Fruit fly (Drosophila melanogaster) whole organism, embryonic: Measurements from ENCODE around the gene CG7333.

Experiments used
- Aef1 ChIP-seq: fragments of 200-800 bp; sonication (Bioruptor generic); IDR thresholded peaks from 3 replicates; pipeline ENCODE4 v1.3.6; 2022; ENCODE audit warnings: missing biosample characterization, missing genetic modification characterization
- BEAF-32 ChIP-seq: fragments of 200-800 bp; sonication (Bioruptor generic); optimal IDR thresholded peaks from 3 replicates; lab custom pipeline; 2017; ENCODE audit warnings: missing biosample characterization, missing genetic modification characterization, mild to moderate bottlenecking, moderate library complexity, missing genetic modification reagents
- Bdp1 ChIP-seq: fragments of 200-800 bp; sonication (Bioruptor generic); optimal IDR thresholded peaks from 3 replicates; lab custom pipeline; 2016; ENCODE audit warnings: missing biosample characterization, missing genetic modification characterization
- C15 ChIP-seq: fragments of 200-800 bp; sonication (Bioruptor generic); IDR thresholded peaks from 3 replicates; pipeline ENCODE4 v1.3.6; 2022; ENCODE audit warnings: missing biosample characterization, missing genetic modification characterization
- CG10979 ChIP-seq: fragments of 200-800 bp; sonication (Bioruptor generic); optimal IDR thresholded peaks from 2 replicates; lab custom pipeline; 2018; ENCODE audit warnings: missing biosample characterization, mild to moderate bottlenecking, missing genetic modification characterization, moderate library complexity
- CG11456 ChIP-seq: fragments of 200-800 bp; sonication (Bioruptor generic); IDR thresholded peaks from 3 replicates; pipeline ENCODE4 v1.3.6; 2022; ENCODE audit warnings: missing biosample characterization, missing genetic modification characterization
- CG12744 ChIP-seq: fragments of 200-800 bp; sonication (Bioruptor generic); optimal IDR thresholded peaks from 2 replicates; lab custom pipeline; 2016; ENCODE audit warnings: missing biosample characterization, missing genetic modification characterization
- CG15269 ChIP-seq: fragments of 200-800 bp; sonication (Bioruptor generic); optimal IDR thresholded peaks from 2 replicates; lab custom pipeline; 2018; ENCODE audit warnings: missing biosample characterization, mild to moderate bottlenecking, missing genetic modification characterization, moderate library complexity
- CG15601 ChIP-seq: fragments of 200-800 bp; sonication (Bioruptor generic); optimal IDR thresholded peaks from 3 replicates; lab custom pipeline; 2019; ENCODE audit warnings: missing biosample characterization, mild to moderate bottlenecking, missing genetic modification characterization, moderate library complexity
- CG1647 ChIP-seq: fragments of 200-800 bp; sonication (Bioruptor generic); optimal IDR thresholded peaks from 3 replicates; lab custom pipeline; 2016; ENCODE audit warnings: missing biosample characterization, missing genetic modification characterization
- CG16815 ChIP-seq: fragments of 200-800 bp; sonication (Bioruptor generic); optimal IDR thresholded peaks from 3 replicates; lab custom pipeline; 2017; ENCODE audit warnings: missing biosample characterization, mild to moderate bottlenecking, missing genetic modification characterization
- CG17385 ChIP-seq: fragments of 200-800 bp; sonication (Bioruptor generic); optimal IDR thresholded peaks from 3 replicates; lab custom pipeline; 2018; ENCODE audit warnings: missing biosample characterization, mild to moderate bottlenecking, missing genetic modification characterization
- CG18011 ChIP-seq: fragments of 200-800 bp; sonication (Bioruptor generic); optimal IDR thresholded peaks from 2 replicates; lab custom pipeline; 2017; ENCODE audit warnings: missing biosample characterization, missing genetic modification characterization, mild to moderate bottlenecking, moderate library complexity, missing genotype
- CG18262 ChIP-seq: fragments of 200-800 bp; optimal IDR thresholded peaks from 3 replicates; lab custom pipeline; 2019; ENCODE audit warnings: missing biosample characterization, mild to moderate bottlenecking, missing genetic modification characterization, moderate library complexity
- CG2712 ChIP-seq: fragments of 200-800 bp; optimal IDR thresholded peaks from 3 replicates; lab custom pipeline; 2019; ENCODE audit warnings: missing biosample characterization, mild to moderate bottlenecking, missing genetic modification characterization, moderate library complexity
- CG30403 ChIP-seq: fragments of 200-800 bp; sonication (Bioruptor generic); optimal IDR thresholded peaks from 3 replicates; lab custom pipeline; 2016; ENCODE audit warnings: missing biosample characterization, missing genetic modification characterization
- CG3065 ChIP-seq: fragments of 200-800 bp; sonication (Bioruptor generic); optimal IDR thresholded peaks from 2 replicates; lab custom pipeline; 2016; ENCODE audit warnings: missing biosample characterization, missing genetic modification characterization
- CG7372 ChIP-seq: fragments of 200-800 bp; sonication (Bioruptor generic); IDR thresholded peaks from 2 replicates; pipeline ENCODE4 v1.3.6; 2022; ENCODE audit warnings: missing biosample characterization, missing genetic modification characterization
- CHES-1-like ChIP-seq: fragments of 200-800 bp; sonication (Bioruptor generic); optimal IDR thresholded peaks from 2 replicates; lab custom pipeline; 2016; ENCODE audit warnings: missing biosample characterization, missing genetic modification characterization
- CoRest ChIP-seq: fragments of 200-800 bp; sonication (Bioruptor generic); optimal IDR thresholded peaks from 3 replicates; lab custom pipeline; 2018; ENCODE audit warnings: missing biosample characterization, mild to moderate bottlenecking, missing genetic modification characterization, moderate library complexity
- D19B ChIP-seq: fragments of 200-800 bp; sonication (Bioruptor generic); optimal IDR thresholded peaks from 2 replicates; lab custom pipeline; 2017; ENCODE audit warnings: missing biosample characterization, mild to moderate bottlenecking, missing genetic modification characterization
- Dip3 ChIP-seq: fragments of 200-800 bp; sonication (Bioruptor generic); optimal IDR thresholded peaks from 3 replicates; lab custom pipeline; 2016; ENCODE audit warnings: missing biosample characterization, missing genetic modification characterization
- Dp ChIP-seq: fragments of 200-800 bp; sonication (Bioruptor generic); optimal IDR thresholded peaks from 2 replicates; lab custom pipeline; 2018; ENCODE audit warnings: missing biosample characterization, mild to moderate bottlenecking, missing genetic modification characterization, moderate library complexity
- E2f2 ChIP-seq: fragments of 200-800 bp; sonication (Bioruptor generic); IDR thresholded peaks from 2 replicates; pipeline ENCODE4 v1.3.6; 2022; ENCODE audit warnings: missing biosample characterization, missing genetic modification characterization
- Gsc ChIP-seq: fragments of 200-800 bp; sonication (Bioruptor generic); IDR thresholded peaks from 2 replicates; pipeline ENCODE4 v1.3.6; 2022; ENCODE audit warnings: missing biosample characterization, missing genetic modification characterization
- Hr39 ChIP-seq: fragments of >200 bp; optimal IDR thresholded peaks from 2 replicates; lab custom pipeline; 2017
- Med ChIP-seq: fragments of 200-800 bp; sonication (Bioruptor generic); peaks from one replicate; lab custom pipeline; 2016; ENCODE audit warnings: missing biosample characterization, missing genetic modification characterization, mild to moderate bottlenecking, inconsistent platforms, moderate library complexity
- NC2α ChIP-seq: fragments of 200-800 bp; sonication (Bioruptor generic); optimal IDR thresholded peaks from 2 replicates; lab custom pipeline; 2016; ENCODE audit warnings: missing biosample characterization, missing genetic modification characterization
- Xbp1 ChIP-seq: fragments of 200-800 bp; sonication (Bioruptor generic); optimal IDR thresholded peaks from 3 replicates; lab custom pipeline; 2016; ENCODE audit warnings: missing biosample characterization, mild to moderate bottlenecking, missing genetic modification characterization
- ac ChIP-seq: fragments of 200-800 bp; sonication (Bioruptor generic); optimal IDR thresholded peaks from 3 replicates; lab custom pipeline; 2017; ENCODE audit warnings: missing biosample characterization, mild to moderate bottlenecking, missing genetic modification characterization
- cato ChIP-seq: fragments of 200-800 bp; sonication (Bioruptor generic); optimal IDR thresholded peaks from 2 replicates; lab custom pipeline; 2016; ENCODE audit warnings: missing biosample characterization, missing genetic modification characterization, borderline replicate concordance
- chn ChIP-seq: fragments of 200-800 bp; sonication (Bioruptor generic); optimal IDR thresholded peaks from 2 replicates; lab custom pipeline; 2016; ENCODE audit warnings: missing biosample characterization, missing genetic modification characterization
- dati ChIP-seq: fragments of 200-800 bp; sonication (Bioruptor generic); IDR thresholded peaks from 2 replicates; pipeline ENCODE4 v1.3.6; 2022; ENCODE audit warnings: missing biosample characterization, missing genetic modification characterization
- dm ChIP-seq: fragments of 200-800 bp; sonication (Bioruptor generic); optimal IDR thresholded peaks from 3 replicates; lab custom pipeline; 2016; ENCODE audit warnings: missing biosample characterization, missing genetic modification characterization
- fd96Cb ChIP-seq: fragments of 200-800 bp; sonication (Bioruptor generic); optimal IDR thresholded peaks from 2 replicates; lab custom pipeline; 2018; ENCODE audit warnings: missing biosample characterization, mild to moderate bottlenecking, missing genetic modification characterization, moderate library complexity
- gcm ChIP-seq: fragments of 200-800 bp; sonication (Bioruptor generic); optimal IDR thresholded peaks from 2 replicates; lab custom pipeline; 2019; ENCODE audit warnings: missing biosample characterization, mild to moderate bottlenecking, missing genetic modification characterization, moderate library complexity
- lilli ChIP-seq: fragments of 200-800 bp; sonication (Bioruptor generic); optimal IDR thresholded peaks from 3 replicates; lab custom pipeline; 2016; ENCODE audit warnings: missing biosample characterization, missing genetic modification characterization
- nau ChIP-seq: fragments of 200-800 bp; sonication (Bioruptor generic); optimal IDR thresholded peaks from 3 replicates; lab custom pipeline; 2017; ENCODE audit warnings: missing biosample characterization, mild to moderate bottlenecking, missing genetic modification characterization, missing genetic modification reagents
- nerfin-1 ChIP-seq: fragments of 200-800 bp; sonication (Bioruptor generic); optimal IDR thresholded peaks from 3 replicates; lab custom pipeline; 2019; ENCODE audit warnings: missing biosample characterization, mild to moderate bottlenecking, missing genetic modification characterization, moderate library complexity
- nom ChIP-seq: fragments of 200-800 bp; sonication (Bioruptor generic); optimal IDR thresholded peaks from 2 replicates; lab custom pipeline; 2017; ENCODE audit warnings: missing biosample characterization, missing genetic modification characterization, mild to moderate bottlenecking, moderate library complexity, missing genetic modification reagents
- p53 ChIP-seq: fragments of 200-800 bp; sonication (Bioruptor generic); optimal IDR thresholded peaks from 2 replicates; lab custom pipeline; 2016; ENCODE audit warnings: missing biosample characterization, missing genetic modification characterization
- pan ChIP-seq, 4 experiments: fragments of >200 bp in 3 of 4; fragments of 200-800 bp in 1 of 4; sonication (Bioruptor generic) in 1 of 4; optimal IDR thresholded peaks in 3 of 4; IDR thresholded peaks in 1 of 4; 2 replicates each; pipeline versions ENCODE4 v1.3.6 to Lab custom; 2017 to 2022; ENCODE audit warnings: missing biosample characterization in 2 of 4, missing genetic modification characterization in 2 of 4, mixed read lengths in 1 of 4
- pfk ChIP-seq: fragments of 200-800 bp; sonication (Bioruptor generic); optimal IDR thresholded peaks from 2 replicates; lab custom pipeline; 2018; ENCODE audit warnings: missing biosample characterization, mild to moderate bottlenecking, missing genetic modification characterization, moderate library complexity
- pnt ChIP-seq: fragments of 200-800 bp; sonication (Bioruptor generic); optimal IDR thresholded peaks from 3 replicates; lab custom pipeline; 2016; ENCODE audit warnings: missing biosample characterization, missing genetic modification characterization
- sens ChIP-seq: fragments of 200-800 bp; sonication (Bioruptor generic); peaks from one replicate; lab custom pipeline; 2016; ENCODE audit warnings: missing biosample characterization, missing genetic modification characterization
- slp2 ChIP-seq: fragments of 200-800 bp; sonication (Bioruptor generic); optimal IDR thresholded peaks from 2 replicates; lab custom pipeline; 2016; ENCODE audit warnings: missing biosample characterization, missing genetic modification characterization
- sqz ChIP-seq: fragments of 200-800 bp; sonication (Bioruptor generic); optimal IDR thresholded peaks from 3 replicates; lab custom pipeline; 2018; ENCODE audit warnings: missing biosample characterization, mild to moderate bottlenecking, missing genetic modification characterization
- tll ChIP-seq, 2 experiments: fragments of 200-800 bp in 1 of 2; fragments of >200 bp in 1 of 2; sonication (Bioruptor generic) in 1 of 2; optimal IDR thresholded peaks; 2 replicates each; lab custom pipeline; 2017 to 2019; ENCODE audit warnings: missing biosample characterization in 2 of 2, missing genetic modification characterization in 2 of 2, mild to moderate bottlenecking in 1 of 2, moderate library complexity in 1 of 2
- vnd ChIP-seq: fragments of 200-800 bp; sonication (Bioruptor generic); IDR thresholded peaks from 3 replicates; pipeline ENCODE4 v1.3.6; 2022; ENCODE audit warnings: missing biosample characterization, missing genetic modification characterization; ENCODE audit not compliant: partially characterized antibody
- z ChIP-seq: fragments of 200-800 bp; sonication (Bioruptor generic); IDR thresholded peaks from 3 replicates; pipeline ENCODE4 v1.3.6; 2022; ENCODE audit warnings: missing biosample characterization, missing genetic modification characterization

The CG7333 gene

dm6 chr3R:19648289-19648916 is 48.0 kb downstream of the CG7333 start, which contains the start of the genes CG6195 and CG31220 (continued):
- TF ChIP-seq CHES-1-like (GFP tag; lab: Kevin White, UChicago) (no peak), ac (GFP tag; lab: Kevin White, UChicago) (no peak), CG17385 (GFP tag; lab: Kevin White, UChicago) (no peak), CG30403 (GFP tag; lab: Kevin White, UChicago) (peak; percentile 19), CoRest (peak; percentile 51), fd96Cb (no peak), nom (GFP tag; lab: Kevin White, UChicago) (no peak), dati (GFP tag; lab: Robert Waterston, UW) (no peak), chn (peak; percentile 21), C15 (GFP tag; lab: Robert Waterston, UW) (no peak), CG11456 (GFP tag; lab: Robert Waterston, UW) (peak; percentile 76; the same call in 2 of the 3 replicates), CG15601 (tag; lab: Kevin White, UChicago) (peak; percentile 6), gcm (GFP tag; lab: Kevin White, UChicago) (no peak), cato (no peak), z (GFP tag; lab: Robert Waterston, UW) (no peak), CG15269 (tag; lab: Kevin White, UChicago) (no peak), Dp (GFP tag; lab: Kevin White, UChicago) (peak; percentile 42), pnt (no peak), vnd (GFP tag; lab: Robert Waterston, UW) (no peak), sqz (no peak), Xbp1 (peak; percentile 44), D19B (GFP tag; lab: Kevin White, UChicago) (no peak), Dip3 (no peak), Bdp1 (GFP tag; lab: Kevin White, UChicago) (no peak), p53 (GFP tag; lab: Kevin White, UChicago) (no peak), CG16815 (GFP tag; lab: Kevin White, UChicago) (no peak), Hr39 (lab: Kevin White, UChicago) (no peak), CG1647 (GFP tag; lab: Kevin White, UChicago) (no peak), pfk (GFP tag; lab: Kevin White, UChicago) (no peak), E2f2 (GFP tag; lab: Robert Waterston, UW) (peak; percentile 40; the same call in 1 of the 2 replicates), Med (GFP tag; lab: Kevin White, UChicago) (peak; percentile 90), CG12744 (GFP tag; lab: Kevin White, UChicago) (no peak), Aef1 (GFP tag; lab: Robert Waterston, UW) (no peak), pan (optimal IDR thresholded peaks at IDR 0.05; lab: Kevin White, UChicago) (no peak), pan (GFP tag; optimal IDR thresholded peaks at IDR 0.05 in 1 of 2, IDR thresholded peaks at IDR 0.05 in 1 of 2) (peak in 1 of 2 experiments; percentile 19), CG18262 (tag; lab: Kevin White, UChicago) (no peak), nau (GFP tag; lab: Kevin White, UChicago) (no peak), sens (GFP tag; lab: Kevin White, UChicago) (peak; percentile 86), CG7372 (GFP tag; lab: Robert Waterston, UW) (no peak), CG3065 (GFP tag; lab: Kevin White, UChicago) (no peak), NC2α (GFP tag; lab: Kevin White, UChicago) (no peak), CG18011 (GFP tag; lab: Kevin White, UChicago) (no peak), tll (GFP tag; optimal IDR thresholded peaks at IDR 0.05; lab: Kevin White, UChicago) (no peak), Gsc (GFP tag; lab: Robert Waterston, UW) (no peak), dm (no peak), CG10979 (no peak), CG2712 (tag; lab: Kevin White, UChicago) (peak; percentile 35), BEAF-32 (GFP tag; lab: Kevin White, UChicago) (peak; percentile 56), slp2 (GFP tag; lab: Kevin White, UChicago) (no peak), nerfin-1 (peak; percentile 89), lilli (GFP tag; lab: Kevin White, UChicago) (peak; percentile 8)
